Worm (Caenorhabditis elegans) whole organism, young adult: ENCODE data around the gene F54D5.4.
A peak's percentile ranks its signal among the peaks of the same experiment; 100 is the strongest.

Experiments used
- B0336.3 ChIP-seq: fragments of 200-800 bp; sonication (Bioruptor generic); IDR thresholded peaks from 2 replicates; pipeline ENCODE4 v1.3.6; 2022; ENCODE audit warnings: missing genetic modification characterization, missing compliant biosample characterization
- C06A6.2 ChIP-seq: fragments of 200-800 bp; sonication (Bioruptor generic); conservative IDR thresholded peaks from 2 replicates; pipeline ENCODE4 v1.3.6; 2022; ENCODE audit warnings: missing genetic modification characterization, missing compliant biosample characterization
- F22D6.2 ChIP-seq: sonication (generic microtip); optimal IDR thresholded peaks from 2 replicates; lab custom pipeline; 2016; ENCODE audit warnings: mild to moderate bottlenecking, missing genetic modification characterization, missing compliant biosample characterization
- F33H1.4 ChIP-seq: fragments of 200-800 bp; sonication (Bioruptor generic); IDR thresholded peaks from 2 replicates; pipeline ENCODE4 v1.3.6; 2022; ENCODE audit warnings: missing genetic modification reagents, missing genetic modification characterization, missing compliant biosample characterization
- F39B2.1 ChIP-seq: fragments of 200-800 bp; sonication (Bioruptor generic); IDR thresholded peaks from 2 replicates; pipeline ENCODE4 v1.3.6; 2022; ENCODE audit warnings: missing genetic modification reagents, missing genetic modification characterization, missing compliant biosample characterization
- F52B5.7 ChIP-seq: sonication (generic microtip); optimal IDR thresholded peaks from 2 replicates; lab custom pipeline; 2016; ENCODE audit warnings: mild to moderate bottlenecking, missing genetic modification characterization, missing compliant biosample characterization
- F55B11.4 ChIP-seq: sonication (generic microtip); optimal IDR thresholded peaks from 2 replicates; lab custom pipeline; 2016; ENCODE audit warnings: missing compliant biosample characterization, missing genetic modification characterization, borderline replicate concordance; ENCODE audit not compliant: insufficient read depth
- F57A8.1 ChIP-seq: fragments of 200-800 bp; sonication (Bioruptor generic); optimal IDR thresholded peaks from 2 replicates; lab custom pipeline; 2018; ENCODE audit warnings: mild to moderate bottlenecking, missing genetic modification characterization, moderate library complexity, missing compliant biosample characterization
- F57C9.4 ChIP-seq: sonication (generic microtip); optimal IDR thresholded peaks from 2 replicates; lab custom pipeline; 2017; ENCODE audit warnings: mild to moderate bottlenecking, missing genetic modification characterization, missing compliant biosample characterization
- Y53G8AR.9 ChIP-seq: fragments of 200-800 bp; sonication (Bioruptor generic); conservative IDR thresholded peaks from 2 replicates; pipeline ENCODE4 v1.3.6; 2022; ENCODE audit warnings: missing genetic modification reagents, missing genetic modification characterization, missing compliant biosample characterization
- Y56A3A.18 ChIP-seq: fragments of 200-800 bp; sonication (Bioruptor generic); IDR thresholded peaks from 2 replicates; pipeline ENCODE4 v1.3.6; 2022; ENCODE audit warnings: missing genetic modification reagents, missing genetic modification characterization, missing compliant biosample characterization
- ZK185.1 ChIP-seq: sonication (generic microtip); optimal IDR thresholded peaks from 2 replicates; lab custom pipeline; 2016; ENCODE audit warnings: mild to moderate bottlenecking, missing genetic modification characterization, missing compliant biosample characterization; ENCODE audit not compliant: poor library complexity, severe bottlenecking
- ama-1 ChIP-seq, 3 experiments: fragments of 150-350 bp in 1 of 3; sonication (generic microtip) in 2 of 3; optimal IDR thresholded peaks; 2 replicates each; lab custom pipeline; 2014 to 2018; ENCODE audit warnings: missing biosample characterization in 2 of 3, missing genetic modification characterization in 2 of 3, missing genetic modification reagents in 2 of 3
- aptf-2 ChIP-seq: fragments of 200-800 bp; sonication (Bioruptor generic); conservative IDR thresholded peaks from 2 replicates; pipeline ENCODE4 v1.3.6; 2022; ENCODE audit warnings: missing genetic modification reagents, missing genetic modification characterization, missing compliant biosample characterization
- athp-1 ChIP-seq: sonication (generic microtip); optimal IDR thresholded peaks from 2 replicates; lab custom pipeline; 2017; ENCODE audit warnings: mild to moderate bottlenecking, missing genetic modification characterization, missing compliant biosample characterization
- attf-3 ChIP-seq: fragments of 200-800 bp; sonication (Bioruptor generic); conservative IDR thresholded peaks from 2 replicates; pipeline ENCODE4 v1.3.6; 2022; ENCODE audit warnings: missing genetic modification reagents, missing genetic modification characterization, missing compliant biosample characterization
- bed-1 ChIP-seq: fragments of 200-800 bp; sonication (Bioruptor generic); IDR thresholded peaks from 2 replicates; pipeline ENCODE4 v1.3.6; 2022; ENCODE audit warnings: missing genetic modification reagents, missing genetic modification characterization, missing compliant biosample characterization
- ccch-3 ChIP-seq: fragments of 200-800 bp; sonication (Bioruptor generic); optimal IDR thresholded peaks from 2 replicates; lab custom pipeline; 2018; ENCODE audit warnings: mild to moderate bottlenecking, missing genetic modification characterization, missing compliant biosample characterization
- ceh-100 ChIP-seq: fragments of 200-800 bp; sonication (Bioruptor generic); IDR thresholded peaks from 2 replicates; pipeline ENCODE4 v1.3.6; 2022; ENCODE audit warnings: missing genetic modification reagents, missing genetic modification characterization, missing compliant biosample characterization
- efl-1 ChIP-seq: fragments of 150-350 bp; optimal IDR thresholded peaks from 2 replicates; lab custom pipeline; 2014; ENCODE audit warnings: missing biosample characterization, missing genetic modification reagents, missing genetic modification characterization
- egl-18 ChIP-seq: fragments of 200-800 bp; sonication (Bioruptor generic); IDR thresholded peaks from 2 replicates; pipeline ENCODE4 v1.3.6; 2022; ENCODE audit warnings: missing genetic modification reagents, missing genetic modification characterization, missing compliant biosample characterization
- ets-4 ChIP-seq: fragments of 200-800 bp; sonication (Bioruptor generic); optimal IDR thresholded peaks from 2 replicates; lab custom pipeline; 2018; ENCODE audit warnings: mild to moderate bottlenecking, missing genetic modification characterization, missing compliant biosample characterization
- gei-17 ChIP-seq: fragments of 200-800 bp; sonication (Bioruptor generic); optimal IDR thresholded peaks from 2 replicates; lab custom pipeline; 2018; ENCODE audit warnings: mild to moderate bottlenecking, missing genetic modification characterization, missing compliant biosample characterization
- hrde-1 ChIP-seq: sonication (generic microtip); optimal IDR thresholded peaks from 2 replicates; lab custom pipeline; 2016; ENCODE audit warnings: missing genetic modification characterization, mild to moderate bottlenecking, missing compliant biosample characterization, moderate library complexity, missing genotype, missing genetic modification reagents, borderline replicate concordance
- let-526 ChIP-seq: fragments of 200-800 bp; sonication (Bioruptor generic); IDR thresholded peaks from 2 replicates; pipeline ENCODE4 v1.3.6; 2022; ENCODE audit warnings: missing genetic modification reagents, missing genetic modification characterization, missing compliant biosample characterization
- let-607 ChIP-seq, 2 experiments: fragments of 200-800 bp in 1 of 2; sonication (Bioruptor generic) in 1 of 2; sonication (generic microtip) in 1 of 2; optimal IDR thresholded peaks; 2 replicates each; lab custom pipeline; 2016 to 2018; ENCODE audit warnings: mild to moderate bottlenecking in 2 of 2, missing compliant biosample characterization in 2 of 2, missing genetic modification characterization in 2 of 2, moderate library complexity in 2 of 2, missing genotype in 1 of 2
- lin-40 ChIP-seq: sonication (generic microtip); optimal IDR thresholded peaks from 2 replicates; lab custom pipeline; 2016; ENCODE audit warnings: missing genetic modification characterization, mild to moderate bottlenecking, missing compliant biosample characterization, missing genotype, missing genetic modification reagents
- madf-10 ChIP-seq: sonication (generic microtip); optimal IDR thresholded peaks from 2 replicates; lab custom pipeline; 2016; ENCODE audit warnings: mild to moderate bottlenecking, missing genetic modification characterization, missing compliant biosample characterization
- madf-6 ChIP-seq: fragments of 200-800 bp; sonication (Bioruptor generic); IDR thresholded peaks from 2 replicates; pipeline ENCODE4 v1.3.6; 2022; ENCODE audit warnings: missing genetic modification reagents, missing genetic modification characterization, missing compliant biosample characterization
- mxl-1 ChIP-seq: sonication (generic microtip); optimal IDR thresholded peaks from 2 replicates; lab custom pipeline; 2016; ENCODE audit warnings: missing genetic modification characterization, missing compliant biosample characterization
- nfya-1 ChIP-seq: sonication (generic microtip); optimal IDR thresholded peaks from 2 replicates; lab custom pipeline; 2017; ENCODE audit warnings: antibody characterized with exemption, missing compliant biosample characterization, missing genetic modification characterization, borderline replicate concordance; ENCODE audit not compliant: insufficient read depth
- nhr-90 ChIP-seq: sonication (generic microtip); optimal IDR thresholded peaks from 2 replicates; lab custom pipeline; 2016; ENCODE audit warnings: missing genotype, mild to moderate bottlenecking, missing genetic modification characterization, missing compliant biosample characterization
- pbrm-1 ChIP-seq: fragments of 200-800 bp; sonication (Bioruptor generic); IDR thresholded peaks from 2 replicates; pipeline ENCODE4 v1.3.6; 2022; ENCODE audit warnings: missing genetic modification reagents, missing genetic modification characterization, missing compliant biosample characterization
- pha-4 ChIP-seq: fragments of 150-350 bp; sonication (generic microtip); optimal IDR thresholded peaks from 2 replicates; lab custom pipeline; 2014; ENCODE audit warnings: missing biosample characterization, missing genetic modification reagents, missing genetic modification characterization
- rec-8 ChIP-seq, 2 experiments: sonication (generic microtip); optimal IDR thresholded peaks; 2 replicates each; lab custom pipeline; 2016; ENCODE audit warnings: mild to moderate bottlenecking in 2 of 2, missing genetic modification characterization in 2 of 2, missing genetic modification reagents in 2 of 2, missing genotype in 2 of 2, missing biosample characterization in 1 of 2, missing compliant biosample characterization in 1 of 2, moderate library complexity in 1 of 2
- repo-1 ChIP-seq: sonication (generic microtip); optimal IDR thresholded peaks from 2 replicates; lab custom pipeline; 2017; ENCODE audit warnings: mild to moderate bottlenecking, missing genetic modification characterization, missing compliant biosample characterization
- sdz-38 ChIP-seq: sonication (generic microtip); optimal IDR thresholded peaks from 2 replicates; lab custom pipeline; 2016; ENCODE audit warnings: missing genotype, missing genetic modification characterization, missing compliant biosample characterization
- sea-2 ChIP-seq: fragments of 200-800 bp; sonication (Bioruptor generic); IDR thresholded peaks from 2 replicates; pipeline ENCODE4 v1.3.6; 2022; ENCODE audit warnings: missing genetic modification characterization, missing compliant biosample characterization
- snpc-1.3 ChIP-seq: sonication (generic microtip); optimal IDR thresholded peaks from 2 replicates; lab custom pipeline; 2017; ENCODE audit warnings: missing genetic modification characterization, mild to moderate bottlenecking, missing compliant biosample characterization, antibody characterized with exemption, moderate library complexity, missing genotype, missing genetic modification reagents; ENCODE audit not compliant: insufficient read depth
- snpc-3.4 ChIP-seq: sonication (generic microtip); optimal IDR thresholded peaks from 2 replicates; lab custom pipeline; 2017; ENCODE audit warnings: missing genetic modification characterization, mild to moderate bottlenecking, missing compliant biosample characterization, antibody characterized with exemption, moderate library complexity, missing genotype, missing genetic modification reagents
- tbp1 ChIP-seq: fragments of 200-800 bp; sonication (Bioruptor generic); optimal IDR thresholded peaks from 2 replicates; lab custom pipeline; 2018; ENCODE audit warnings: mild to moderate bottlenecking, missing genetic modification characterization, missing compliant biosample characterization
- tlf-1 ChIP-seq: fragments of 200-800 bp; sonication (Bioruptor generic); optimal IDR thresholded peaks from 2 replicates; lab custom pipeline; 2018; ENCODE audit warnings: mild to moderate bottlenecking, missing genetic modification characterization, missing compliant biosample characterization
- unc-130 ChIP-seq: sonication (generic microtip); optimal IDR thresholded peaks from 2 replicates; lab custom pipeline; 2016; ENCODE audit warnings: missing genetic modification reagents, missing genetic modification characterization, missing compliant biosample characterization
- unc-62 ChIP-seq: fragments of 150-350 bp; optimal IDR thresholded peaks from 2 replicates; lab custom pipeline; 2014; ENCODE audit warnings: missing biosample characterization, missing genetic modification reagents, missing genetic modification characterization
- xnd-1 ChIP-seq: sonication (generic microtip); optimal IDR thresholded peaks from 2 replicates; lab custom pipeline; 2016; ENCODE audit warnings: missing genotype, missing genetic modification reagents, missing genetic modification characterization, missing compliant biosample characterization
- ztf-18 ChIP-seq: sonication (generic microtip); optimal IDR thresholded peaks from 2 replicates; lab custom pipeline; 2016; ENCODE audit warnings: missing genotype, mild to moderate bottlenecking, missing genetic modification characterization, missing compliant biosample characterization
- ztf-28 ChIP-seq: fragments of 200-800 bp; sonication (Bioruptor generic); IDR thresholded peaks from 2 replicates; pipeline ENCODE4 v1.3.6; 2022; ENCODE audit warnings: missing genetic modification reagents, missing genetic modification characterization, missing compliant biosample characterization
- ztf-6 ChIP-seq: fragments of 200-800 bp; sonication (Bioruptor generic); IDR thresholded peaks from 2 replicates; pipeline ENCODE4 v1.3.6; 2022; ENCODE audit warnings: missing genetic modification reagents, missing genetic modification characterization, missing compliant biosample characterization

F54D5.4 gene

ce11 chrII:11577861-11578260 lies 8.2 kb downstream of the F54D5.4 start (continued):
- TF ChIP-seq F39B2.1 (GFP tag; lab: Robert Waterston, UW): no peak
- TF ChIP-seq F52B5.7 (tag; lab: Kevin White, UChicago): no peak
- TF ChIP-seq snpc-1.3 (tag; lab: Kevin White, UChicago): peak; percentile 47
- no peak for TF ChIP-seq mxl-1
- TF ChIP-seq F33H1.4 (GFP tag; lab: Robert Waterston, UW): peak; percentile 96
- TF ChIP-seq F57A8.1 (GFP tag; lab: Kevin White, UChicago): no peak
- TF ChIP-seq C06A6.2 (GFP tag; lab: Robert Waterston, UW): no peak
- TF ChIP-seq xnd-1 (tag; lab: Kevin White, UChicago): peak; percentile 93
- 0 out of 2 replicates have a peak, but pooled peaks have one; percentile 55 for TF ChIP-seq B0336.3 (GFP tag; lab: Robert Waterston, UW)
- TF ChIP-seq bed-1 (GFP tag; lab: Robert Waterston, UW): no peak
- TF ChIP-seq madf-6 (GFP tag; lab: Robert Waterston, UW): peak; percentile 99
- TF ChIP-seq sea-2 (GFP tag; lab: Robert Waterston, UW): no peak
- TF ChIP-seq ZK185.1 (tag; lab: Kevin White, UChicago): no peak
- no peak for TF ChIP-seq ama-1 (optimal IDR thresholded peaks at IDR 0.05; lab: Kevin White, UChicago)
- no peak for TF ChIP-seq ama-1 (GFP tag; optimal IDR thresholded peaks at IDR 0.05; lab: Kevin White, UChicago)
- TF ChIP-seq unc-62 (GFP tag; lab: Kevin White, UChicago): no peak
- TF ChIP-seq Y53G8AR.9: no peak
- no peak for TF ChIP-seq F55B11.4 (tag; lab: Kevin White, UChicago)
- TF ChIP-seq let-526 (GFP tag; lab: Robert Waterston, UW): no peak
- TF ChIP-seq ets-4 (GFP tag; lab: Kevin White, UChicago): no peak
- no peak for TF ChIP-seq nhr-90
- TF ChIP-seq rec-8 (tag; optimal IDR thresholded peaks at IDR 0.05; lab: Kevin White, UChicago): no peak
- no peak for TF ChIP-seq Y56A3A.18 (GFP tag; lab: Robert Waterston, UW)
- TF ChIP-seq snpc-3.4 (tag; lab: Kevin White, UChicago): peak; percentile 47
- no peak for TF ChIP-seq gei-17
- no peak for TF ChIP-seq hrde-1 (tag; lab: Kevin White, UChicago)
- no peak for TF ChIP-seq aptf-2
- peak; percentile 97 for TF ChIP-seq efl-1 (GFP tag; lab: Kevin White, UChicago)
- TF ChIP-seq F22D6.2 (tag; lab: Kevin White, UChicago): no peak
- peak; percentile 58 for TF ChIP-seq unc-130
- peak; percentile 60 for TF ChIP-seq tbp1 (GFP tag; lab: Kevin White, UChicago)
- TF ChIP-seq pha-4 (tag; lab: Kevin White, UChicago): no peak
- TF ChIP-seq lin-40: no peak
- TF ChIP-seq madf-10 (tag; lab: Kevin White, UChicago): no peak
- peak; percentile 71 for TF ChIP-seq tlf-1
- TF ChIP-seq ccch-3 (GFP tag; lab: Kevin White, UChicago): no peak
- no peak for TF ChIP-seq sdz-38 (tag; lab: Kevin White, UChicago)
- TF ChIP-seq ztf-18: peak; percentile 33
- peak; percentile 13 for TF ChIP-seq athp-1 (tag; lab: Kevin White, UChicago)
- TF ChIP-seq ceh-100: peak; percentile 18; the same call in 1 of the 2 replicates
- no peak for TF ChIP-seq repo-1
- no peak for TF ChIP-seq attf-3 (GFP tag; lab: Robert Waterston, UW)
- no peak for TF ChIP-seq let-607 (tag; optimal IDR thresholded peaks at IDR 0.05; lab: Kevin White, UChicago)
- TF ChIP-seq nfya-1 (tag; lab: Kevin White, UChicago): no peak
- TF ChIP-seq pbrm-1: 0 out of 2 replicates have a peak, but pooled peaks have one; percentile 21
- TF ChIP-seq ztf-6 (GFP tag; lab: Robert Waterston, UW): no peak
- TF ChIP-seq ztf-28 (GFP tag; lab: Robert Waterston, UW): no peak
- TF ChIP-seq F57C9.4 (tag; lab: Kevin White, UChicago): no peak
- no peak for TF ChIP-seq egl-18
